Fruit fly (Drosophila melanogaster) whole organism, prepupa: ENCODE measurements around the gene CG33287.
A peak's percentile ranks its signal among the peaks of the same experiment; 100 is the strongest.

ENCODE experiments used
- Blimp-1 ChIP-seq: fragments of 200-800 bp; sonication (Bioruptor generic); optimal IDR thresholded peaks from 3 replicates; lab custom pipeline; 2017; ENCODE audit warnings: missing biosample characterization, missing genetic modification characterization, mild to moderate bottlenecking, moderate library complexity, missing genetic modification reagents
- CG10669 ChIP-seq: fragments of 200-800 bp; sonication (Bioruptor generic); optimal IDR thresholded peaks from 3 replicates; lab custom pipeline; 2018; ENCODE audit warnings: missing biosample characterization, mild to moderate bottlenecking, missing genetic modification characterization, moderate library complexity
- CG11294 ChIP-seq: fragments of 200-800 bp; sonication (Bioruptor generic); IDR thresholded peaks from 2 replicates; pipeline ENCODE4 v1.3.6; 2022; ENCODE audit warnings: missing biosample characterization, missing genetic modification characterization
- CG11762 ChIP-seq: fragments of 200-800 bp; sonication (Bioruptor generic); optimal IDR thresholded peaks from 3 replicates; lab custom pipeline; 2016; ENCODE audit warnings: missing biosample characterization, missing genetic modification characterization; ENCODE audit not compliant: insufficient read depth
- CG11902 ChIP-seq: fragments of 200-800 bp; sonication (Bioruptor generic); optimal IDR thresholded peaks from 3 replicates; lab custom pipeline; 2016; ENCODE audit warnings: missing biosample characterization, missing genetic modification characterization
- CG15336 ChIP-seq: fragments of 200-800 bp; sonication (Bioruptor generic); IDR thresholded peaks from 2 replicates; pipeline ENCODE4 v1.3.6; 2022; ENCODE audit warnings: missing biosample characterization, missing genetic modification characterization
- CG1621 ChIP-seq: fragments of 200-800 bp; sonication (Bioruptor generic); optimal IDR thresholded peaks from 3 replicates; lab custom pipeline; 2018; ENCODE audit warnings: missing biosample characterization, mild to moderate bottlenecking, missing genetic modification characterization
- CG16779 ChIP-seq: fragments of 200-800 bp; sonication (Bioruptor generic); optimal IDR thresholded peaks from 3 replicates; lab custom pipeline; 2017; ENCODE audit warnings: missing biosample characterization, mild to moderate bottlenecking, missing genetic modification characterization
- CG3032 ChIP-seq: fragments of 200-800 bp; optimal IDR thresholded peaks from 2 replicates; lab custom pipeline; 2019; ENCODE audit warnings: missing biosample characterization, mild to moderate bottlenecking, missing genetic modification characterization, moderate library complexity
- CG31627 ChIP-seq: fragments of 200-800 bp; sonication (Bioruptor generic); optimal IDR thresholded peaks from 3 replicates; lab custom pipeline; 2016; ENCODE audit warnings: missing biosample characterization, missing genetic modification characterization
- CG34406 ChIP-seq: fragments of 200-800 bp; sonication (Bioruptor generic); optimal IDR thresholded peaks from 3 replicates; lab custom pipeline; 2016; ENCODE audit warnings: missing biosample characterization, missing genetic modification characterization
- CG3919 ChIP-seq: fragments of 200-800 bp; sonication (Bioruptor generic); optimal IDR thresholded peaks from 3 replicates; lab custom pipeline; 2016; ENCODE audit warnings: missing biosample characterization, missing genetic modification characterization
- CG4318 ChIP-seq: fragments of 200-800 bp; sonication (Bioruptor generic); optimal IDR thresholded peaks from 3 replicates; lab custom pipeline; 2017; ENCODE audit warnings: missing biosample characterization, mild to moderate bottlenecking, missing genetic modification characterization
- CG6163 ChIP-seq: fragments of 200-800 bp; sonication (Bioruptor generic); IDR thresholded peaks from 3 replicates; pipeline ENCODE4 v1.3.6; 2022; ENCODE audit warnings: missing biosample characterization, missing genetic modification characterization
- CG6276 ChIP-seq: fragments of 200-800 bp; sonication (Bioruptor generic); optimal IDR thresholded peaks from 2 replicates; lab custom pipeline; 2017; ENCODE audit warnings: missing biosample characterization, mild to moderate bottlenecking, missing genetic modification characterization
- CG6808 ChIP-seq: fragments of 200-800 bp; sonication (Bioruptor generic); optimal IDR thresholded peaks from 3 replicates; lab custom pipeline; 2017; ENCODE audit warnings: missing biosample characterization, missing genetic modification characterization, mild to moderate bottlenecking, moderate library complexity, missing genetic modification reagents
- CG6854 ChIP-seq: fragments of 200-800 bp; sonication (Bioruptor generic); optimal IDR thresholded peaks from 2 replicates; lab custom pipeline; 2017; ENCODE audit warnings: missing biosample characterization, mild to moderate bottlenecking, missing genetic modification characterization
- CG7368 ChIP-seq: fragments of 200-800 bp; sonication (Bioruptor generic); optimal IDR thresholded peaks from 3 replicates; lab custom pipeline; 2016; ENCODE audit warnings: missing biosample characterization, missing genetic modification characterization
- CG8119 ChIP-seq: fragments of 200-800 bp; sonication (Bioruptor generic); IDR thresholded peaks from 3 replicates; pipeline ENCODE4 v1.3.6; 2022; ENCODE audit warnings: missing biosample characterization, missing genetic modification characterization
- CG8319 ChIP-seq: fragments of 200-800 bp; sonication (Bioruptor generic); optimal IDR thresholded peaks from 3 replicates; lab custom pipeline; 2016; ENCODE audit warnings: missing biosample characterization, missing genetic modification characterization
- CG9139 ChIP-seq: fragments of 200-800 bp; sonication (Bioruptor generic); optimal IDR thresholded peaks from 3 replicates; lab custom pipeline; 2017; ENCODE audit warnings: missing biosample characterization, mild to moderate bottlenecking, missing genetic modification characterization
- Eip75B ChIP-seq: fragments of 200-800 bp; sonication (Bioruptor generic); optimal IDR thresholded peaks from 3 replicates; lab custom pipeline; 2016; ENCODE audit warnings: missing biosample characterization, missing genetic modification characterization
- Eip78C ChIP-seq: fragments of 200-800 bp; sonication (Bioruptor generic); peaks from one replicate; lab custom pipeline; 2016; ENCODE audit warnings: missing biosample characterization, missing genetic modification characterization
- Eip93F ChIP-seq: fragments of 200-800 bp; sonication (Bioruptor generic); optimal IDR thresholded peaks from 2 replicates; lab custom pipeline; 2016; ENCODE audit warnings: missing biosample characterization, mild to moderate bottlenecking, missing genetic modification characterization
- Ets21C ChIP-seq: fragments of 200-800 bp; sonication (Bioruptor generic); optimal IDR thresholded peaks from 3 replicates; lab custom pipeline; 2016; ENCODE audit warnings: missing biosample characterization, missing genetic modification characterization
- Ets96B ChIP-seq: fragments of 200-800 bp; optimal IDR thresholded peaks from 2 replicates; lab custom pipeline; 2019; ENCODE audit warnings: missing biosample characterization, mild to moderate bottlenecking, missing genetic modification characterization, moderate library complexity
- Gug ChIP-seq: fragments of 200-800 bp; sonication (Bioruptor generic); IDR thresholded peaks from 2 replicates; pipeline ENCODE4 v1.3.6; 2022; ENCODE audit warnings: missing biosample characterization, missing genetic modification characterization
- Hr38 ChIP-seq: sonication (Bioruptor generic); optimal IDR thresholded peaks from 2 replicates; lab custom pipeline; 2016; ENCODE audit warnings: missing biosample characterization, missing genetic modification characterization
- Hr39 ChIP-seq: fragments of 200-800 bp; sonication (Bioruptor generic); optimal IDR thresholded peaks from 2 replicates; lab custom pipeline; 2016; ENCODE audit warnings: missing biosample characterization, missing genetic modification characterization
- Hr4 ChIP-seq: fragments of 200-800 bp; sonication (Bioruptor generic); optimal IDR thresholded peaks from 3 replicates; lab custom pipeline; 2016; ENCODE audit warnings: missing biosample characterization, missing genetic modification characterization
- Met ChIP-seq: fragments of 200-800 bp; sonication (Bioruptor generic); optimal IDR thresholded peaks from 3 replicates; lab custom pipeline; 2016; ENCODE audit warnings: missing biosample characterization, missing genetic modification characterization
- OdsH ChIP-seq: fragments of 200-800 bp; sonication (Bioruptor generic); optimal IDR thresholded peaks from 3 replicates; lab custom pipeline; 2016; ENCODE audit warnings: missing biosample characterization, missing genetic modification characterization
- Smox ChIP-seq: fragments of 200-800 bp; sonication (Bioruptor generic); optimal IDR thresholded peaks from 3 replicates; lab custom pipeline; 2016; ENCODE audit warnings: missing biosample characterization, missing genetic modification characterization
- Sox102F ChIP-seq: fragments of 200-800 bp; sonication (Bioruptor generic); optimal IDR thresholded peaks from 2 replicates; lab custom pipeline; 2016; ENCODE audit warnings: missing biosample characterization, mild to moderate bottlenecking, missing genetic modification characterization
- Sox14 ChIP-seq: fragments of 200-800 bp; sonication (Bioruptor generic); optimal IDR thresholded peaks from 3 replicates; lab custom pipeline; 2016; ENCODE audit warnings: missing biosample characterization, missing genetic modification characterization
- Sox15 ChIP-seq: fragments of 200-800 bp; sonication (Bioruptor generic); optimal IDR thresholded peaks from 3 replicates; lab custom pipeline; 2016; ENCODE audit warnings: missing biosample characterization, missing genetic modification characterization
- achi ChIP-seq: fragments of 200-800 bp; sonication (Bioruptor generic); optimal IDR thresholded peaks from 3 replicates; lab custom pipeline; 2016; ENCODE audit warnings: missing biosample characterization, missing genetic modification characterization
- acj6 ChIP-seq: fragments of 200-800 bp; sonication (Bioruptor generic); optimal IDR thresholded peaks from 3 replicates; lab custom pipeline; 2016; ENCODE audit warnings: missing biosample characterization, missing genetic modification characterization
- cyc ChIP-seq: fragments of 200-800 bp; sonication (Bioruptor generic); optimal IDR thresholded peaks from 3 replicates; lab custom pipeline; 2016; ENCODE audit warnings: missing biosample characterization, missing genetic modification characterization
- dac ChIP-seq: fragments of 200-800 bp; sonication (Bioruptor generic); optimal IDR thresholded peaks from 2 replicates; lab custom pipeline; 2017; ENCODE audit warnings: missing biosample characterization, mild to moderate bottlenecking, missing genetic modification characterization
- dsx ChIP-seq: fragments of 200-800 bp; optimal IDR thresholded peaks from 3 replicates; lab custom pipeline; 2019; ENCODE audit warnings: missing biosample characterization, mild to moderate bottlenecking, missing genetic modification characterization, moderate library complexity; ENCODE audit not compliant: poor library complexity, severe bottlenecking
- eg ChIP-seq: fragments of 200-800 bp; sonication (Bioruptor generic); IDR thresholded peaks from 3 replicates; pipeline ENCODE4 v1.3.6; 2022; ENCODE audit warnings: missing biosample characterization, missing genetic modification characterization
- fd59A ChIP-seq: fragments of 200-800 bp; sonication (Bioruptor generic); optimal IDR thresholded peaks from 2 replicates; lab custom pipeline; 2017; ENCODE audit warnings: missing biosample characterization, mild to moderate bottlenecking, missing genetic modification characterization, missing genetic modification reagents
- fd85E ChIP-seq: fragments of 200-800 bp; sonication (Bioruptor generic); optimal IDR thresholded peaks from 3 replicates; lab custom pipeline; 2016; ENCODE audit warnings: missing biosample characterization, missing genetic modification characterization
- fkh ChIP-seq: fragments of 200-800 bp; sonication (Bioruptor generic); optimal IDR thresholded peaks from 3 replicates; lab custom pipeline; 2017; ENCODE audit warnings: missing biosample characterization, mild to moderate bottlenecking, missing genetic modification characterization, moderate library complexity
- lz ChIP-seq: fragments of 200-800 bp; sonication (Bioruptor generic); optimal IDR thresholded peaks from 3 replicates; lab custom pipeline; 2016; ENCODE audit warnings: missing biosample characterization, missing genetic modification characterization
- pdm3 ChIP-seq: fragments of 200-800 bp; sonication (Bioruptor generic); optimal IDR thresholded peaks from 3 replicates; lab custom pipeline; 2016; ENCODE audit warnings: missing biosample characterization, missing genetic modification characterization
- salr ChIP-seq, 2 experiments: fragments of 200-800 bp; sonication (Bioruptor generic); optimal IDR thresholded peaks; 3 replicates each; lab custom pipeline; 2016 to 2018; ENCODE audit warnings: missing biosample characterization in 2 of 2, missing genetic modification characterization in 2 of 2, mild to moderate bottlenecking in 1 of 2
- spab ChIP-seq: fragments of 200-800 bp; sonication (Bioruptor generic); optimal IDR thresholded peaks from 2 replicates; lab custom pipeline; 2017; ENCODE audit warnings: missing biosample characterization, mild to moderate bottlenecking, missing genetic modification characterization, missing genetic modification reagents
- svp ChIP-seq: fragments of 200-800 bp; sonication (Bioruptor generic); peaks from one replicate; lab custom pipeline; 2016; ENCODE audit warnings: missing biosample characterization, missing genetic modification characterization

The CG33287 gene

dm6 chr3L:20990231-20990630, 19.8 kb upstream of the CG33287 start (continued):
- TF ChIP-seq Eip78C (GFP tag; lab: Kevin White, UChicago), result peak; percentile 88
- TF ChIP-seq, all 60 proteins: peak for 32

- TF ChIP-seq CG10669 (GFP tag; lab: Kevin White, UChicago) (peak; percentile 78), cyc (GFP tag; lab: Kevin White, UChicago) (no peak), fd85E (GFP tag; lab: Kevin White, UChicago) (no peak), CG15336 (GFP tag; lab: Robert Waterston, UW) (peak; percentile 67; the same call in 1 of the 2 replicates), OdsH (GFP tag; lab: Kevin White, UChicago) (peak; percentile 58), Blimp-1 (GFP tag; lab: Kevin White, UChicago) (no peak), lz (no peak), CG1621 (tag; lab: Kevin White, UChicago) (peak; percentile 77), CG3032 (peak; percentile 77), Sox102F (no peak), Eip93F (GFP tag; lab: Kevin White, UChicago) (no peak), Ets21C (GFP tag; lab: Kevin White, UChicago) (no peak), CG4318 (GFP tag; lab: Kevin White, UChicago) (peak; percentile 18), Smox (GFP tag; lab: Kevin White, UChicago) (no peak), Gug (GFP tag; lab: Robert Waterston, UW) (peak; percentile 66), CG34406 (GFP tag; lab: Kevin White, UChicago) (peak; percentile 25), CG6276 (peak; percentile 31), CG6854 (GFP tag; lab: Kevin White, UChicago) (no peak), CG11902 (no peak), Sox15 (GFP tag; lab: Kevin White, UChicago) (no peak), fd59A (GFP tag; lab: Kevin White, UChicago) (peak; percentile 67), Hr39 (GFP tag; lab: Kevin White, UChicago) (no peak), dsx (peak; percentile 74), salr (GFP tag; optimal IDR thresholded peaks at IDR 0.05; lab: Kevin White, UChicago) (peak; percentile 60 to 66), Hr38 (GFP tag; lab: Kevin White, UChicago) (no peak), fkh (GFP tag; lab: Kevin White, UChicago) (no peak), CG8319 (no peak), Eip75B (GFP tag; lab: Kevin White, UChicago) (peak; percentile 71), CG11294 (GFP tag; lab: Robert Waterston, UW) (no peak), CG6808 (GFP tag; lab: Kevin White, UChicago) (peak; percentile 78), CG8119 (GFP tag; lab: Robert Waterston, UW) (peak; percentile 70; the same call in 2 of the 3 replicates), CG6163 (GFP tag; lab: Robert Waterston, UW) (peak; percentile 84), svp (GFP tag; lab: Kevin White, UChicago) (no peak), Hr4 (GFP tag; lab: Kevin White, UChicago) (no peak), acj6 (GFP tag; lab: Kevin White, UChicago) (peak; percentile 66), dac (no peak), CG9139 (GFP tag; lab: Kevin White, UChicago) (peak; percentile 45), CG31627 (no peak), CG7368 (GFP tag; lab: Kevin White, UChicago) (peak; percentile 41), CG16779 (tag; lab: Kevin White, UChicago) (peak; percentile 48), Met (GFP tag; lab: Kevin White, UChicago) (peak; percentile 27), achi (GFP tag; lab: Kevin White, UChicago) (peak; percentile 76), Sox14 (peak; percentile 75), pdm3 (GFP tag; lab: Kevin White, UChicago) (peak; percentile 59), eg (peak; percentile 54; the same call in 2 of the 3 replicates), CG11762 (GFP tag; lab: Kevin White, UChicago) (peak; percentile 5), CG3919 (peak; percentile 65), Eip78C (GFP tag; lab: Kevin White, UChicago) (peak; percentile 90), spab (GFP tag; lab: Kevin White, UChicago) (peak; percentile 75), Ets96B (peak; percentile 86)
These were observed 18.4 kb upstream of the CG33287 start for dm6 chr3L:20988862-20989261.
